Worm (Caenorhabditis elegans) whole organism, L2 larva: ENCODE results near the gene ztf-20.

ENCODE experiments used
- elt-1 ChIP-seq: fragments of 150-350 bp; optimal IDR thresholded peaks from 2 replicates; lab custom pipeline; 2014; ENCODE audit warnings: missing biosample characterization, missing genetic modification characterization
- lin-11 ChIP-seq: fragments of 150-350 bp; sonication (generic microtip); optimal IDR thresholded peaks from 2 replicates; lab custom pipeline; 2014; ENCODE audit warnings: missing biosample characterization, missing genetic modification characterization, inconsistent platforms, mixed read lengths
- lin-13 ChIP-seq: fragments of 150-350 bp; optimal IDR thresholded peaks from 2 replicates; lab custom pipeline; 2014; ENCODE audit warnings: missing biosample characterization, missing genetic modification reagents, missing genetic modification characterization
- lin-39 ChIP-seq: fragments of 150-350 bp; optimal IDR thresholded peaks from 2 replicates; lab custom pipeline; 2014; ENCODE audit warnings: missing biosample characterization, missing genetic modification reagents, missing genetic modification characterization
- mab-5 ChIP-seq: fragments of 150-350 bp; optimal IDR thresholded peaks from 2 replicates; lab custom pipeline; 2014; ENCODE audit warnings: missing biosample characterization, missing genetic modification characterization
- mbf-1 ChIP-seq: sonication (generic microtip); optimal IDR thresholded peaks from 2 replicates; lab custom pipeline; 2017; ENCODE audit warnings: missing biosample characterization, missing genetic modification characterization
- nhr-10 ChIP-seq: sonication (generic microtip); optimal IDR thresholded peaks from 2 replicates; lab custom pipeline; 2017; ENCODE audit warnings: missing biosample characterization, missing genetic modification characterization
- nhr-237 ChIP-seq: fragments of 150-350 bp; optimal IDR thresholded peaks from 2 replicates; lab custom pipeline; 2014; ENCODE audit warnings: missing biosample characterization, missing genetic modification characterization
- nhr-77 ChIP-seq: fragments of 150-350 bp; optimal IDR thresholded peaks from 2 replicates; lab custom pipeline; 2014; ENCODE audit warnings: missing biosample characterization, missing genetic modification characterization
- snpc-4 ChIP-seq: fragments of 150-350 bp; optimal IDR thresholded peaks from 2 replicates; lab custom pipeline; 2014; ENCODE audit warnings: missing biosample characterization, missing genetic modification characterization
- unc-55 ChIP-seq: fragments of 150-350 bp; sonication (generic microtip); optimal IDR thresholded peaks from 3 replicates; lab custom pipeline; 2014; ENCODE audit warnings: missing biosample characterization, missing genetic modification reagents, missing genetic modification characterization
- unc-62 ChIP-seq: fragments of 150-350 bp; optimal IDR thresholded peaks from 2 replicates; lab custom pipeline; 2014; ENCODE audit warnings: missing biosample characterization, missing genetic modification reagents, missing genetic modification characterization
- ztf-11 ChIP-seq: sonication (generic microtip); optimal IDR thresholded peaks from 2 replicates; lab custom pipeline; 2017; ENCODE audit warnings: missing biosample characterization, missing genetic modification characterization

DNA sequence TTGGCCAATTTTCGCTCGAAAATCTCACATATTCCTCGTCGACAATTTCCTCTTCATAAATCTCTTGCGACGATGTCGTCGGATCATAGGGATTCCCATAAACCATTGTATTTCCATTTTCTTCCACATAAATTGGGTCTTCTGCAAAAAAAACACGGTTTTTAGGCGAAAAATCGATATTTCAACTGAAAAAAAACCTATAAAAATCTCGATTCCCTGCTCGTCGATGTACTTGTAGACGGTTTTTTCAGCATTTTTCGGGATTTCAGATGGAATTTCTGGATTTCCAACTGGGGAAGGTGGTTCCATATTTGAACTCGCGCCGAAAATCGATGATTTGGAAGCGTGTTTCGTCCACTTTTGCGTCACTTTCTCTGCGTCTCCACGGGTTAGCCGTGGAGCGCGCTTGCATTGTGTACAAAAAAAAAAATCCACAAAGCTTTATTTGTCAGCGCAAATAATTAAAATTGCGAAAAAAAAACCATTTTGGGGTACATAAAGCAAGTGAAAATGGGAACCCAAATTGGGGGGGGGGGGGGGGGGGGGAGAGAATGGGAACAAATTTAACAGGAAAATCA lies 7.6 kb upstream of the ztf-20 start, which contains the start of gene Y39B6A.43:
- peak; percentile 86 for TF ChIP-seq nhr-237 (tag; lab: Kevin White, UChicago)
- TF ChIP-seq elt-1: no peak
- peak; percentile 99 for TF ChIP-seq lin-13 (GFP tag; lab: Kevin White, UChicago)
- TF ChIP-seq nhr-10 (tag; lab: Kevin White, UChicago): peak; percentile 87
- peak; percentile 99 for TF ChIP-seq unc-55 (GFP tag; lab: Kevin White, UChicago)
- peak; percentile 93 for TF ChIP-seq lin-11 (tag; lab: Kevin White, UChicago)
- TF ChIP-seq lin-39 (tag; lab: Kevin White, UChicago): no peak
- peak; percentile 92 for TF ChIP-seq mab-5 (tag; lab: Kevin White, UChicago)
- TF ChIP-seq nhr-77 (tag; lab: Kevin White, UChicago): peak; percentile 90
- no peak for TF ChIP-seq ztf-11
- TF ChIP-seq snpc-4: peak; percentile 83
- TF ChIP-seq unc-62: no peak
- peak; percentile 19 for TF ChIP-seq mbf-1
